Fruit fly (Drosophila melanogaster) whole organism, embryonic: Measurements from ENCODE around the gene mthl1.

Source experiments
- Antp ChIP-seq: fragments of 200-800 bp; sonication (Bioruptor generic); optimal IDR thresholded peaks from 3 replicates; lab custom pipeline; 2016; ENCODE audit warnings: missing biosample characterization, missing genetic modification characterization
- Blimp-1 ChIP-seq: fragments of 200-800 bp; sonication (Bioruptor generic); optimal IDR thresholded peaks from 3 replicates; lab custom pipeline; 2018; ENCODE audit warnings: missing biosample characterization, missing genetic modification characterization, mild to moderate bottlenecking, moderate library complexity, missing genetic modification reagents
- CG10654 ChIP-seq: fragments of 200-800 bp; sonication (Bioruptor generic); optimal IDR thresholded peaks from 2 replicates; lab custom pipeline; 2016; ENCODE audit warnings: missing biosample characterization, missing genetic modification characterization
- CG12299 ChIP-seq: fragments of 200-800 bp; sonication (Bioruptor generic); optimal IDR thresholded peaks from 2 replicates; lab custom pipeline; 2018; ENCODE audit warnings: missing biosample characterization, mild to moderate bottlenecking, missing genetic modification characterization
- CG12659 ChIP-seq: fragments of 200-800 bp; sonication (Bioruptor generic); optimal IDR thresholded peaks from 3 replicates; lab custom pipeline; 2017; ENCODE audit warnings: mild to moderate bottlenecking, missing biosample characterization, missing genetic modification reagents, missing genetic modification characterization
- CG14710 ChIP-seq: fragments of 200-800 bp; sonication (Bioruptor generic); optimal IDR thresholded peaks from 3 replicates; lab custom pipeline; 2019; ENCODE audit warnings: missing biosample characterization, mild to moderate bottlenecking, missing genetic modification characterization, moderate library complexity
- CG15514 ChIP-seq: fragments of 200-800 bp; sonication (Bioruptor generic); optimal IDR thresholded peaks from 3 replicates; lab custom pipeline; 2017; ENCODE audit warnings: missing biosample characterization, missing genetic modification characterization, mild to moderate bottlenecking, moderate library complexity, missing genetic modification reagents
- CG16863 ChIP-seq: fragments of 200-800 bp; sonication (Bioruptor generic); optimal IDR thresholded peaks from 3 replicates; lab custom pipeline; 2016; ENCODE audit warnings: missing biosample characterization, missing genetic modification characterization
- CG18599 ChIP-seq: fragments of 200-800 bp; sonication (Bioruptor generic); optimal IDR thresholded peaks from 3 replicates; lab custom pipeline; 2017; ENCODE audit warnings: missing biosample characterization, missing genetic modification characterization, mild to moderate bottlenecking, moderate library complexity, missing genetic modification reagents
- CG30403 ChIP-seq: fragments of 200-800 bp; sonication (Bioruptor generic); optimal IDR thresholded peaks from 3 replicates; lab custom pipeline; 2016; ENCODE audit warnings: missing biosample characterization, missing genetic modification characterization
- CG34376 ChIP-seq: fragments of 200-800 bp; sonication (Bioruptor generic); optimal IDR thresholded peaks from 2 replicates; lab custom pipeline; 2018; ENCODE audit warnings: missing biosample characterization, mild to moderate bottlenecking, missing genetic modification characterization
- CG4424 ChIP-seq: fragments of 200-800 bp; sonication (Bioruptor generic); optimal IDR thresholded peaks from 3 replicates; lab custom pipeline; 2016; ENCODE audit warnings: missing biosample characterization, missing genetic modification characterization
- CG4707 ChIP-seq: fragments of 200-800 bp; sonication (Bioruptor generic); optimal IDR thresholded peaks from 2 replicates; lab custom pipeline; 2018; ENCODE audit warnings: missing biosample characterization, mild to moderate bottlenecking, missing genetic modification characterization, moderate library complexity
- CG4730 ChIP-seq: fragments of 200-800 bp; sonication (Bioruptor generic); IDR thresholded peaks from 2 replicates; pipeline ENCODE4 v1.3.6; 2022; ENCODE audit warnings: missing biosample characterization, missing genetic modification characterization
- CG5245 ChIP-seq: fragments of 200-800 bp; sonication (Bioruptor generic); optimal IDR thresholded peaks from 3 replicates; lab custom pipeline; 2016; ENCODE audit warnings: missing biosample characterization, missing genetic modification characterization
- CG6854 ChIP-seq: fragments of 200-800 bp; sonication (Bioruptor generic); optimal IDR thresholded peaks from 3 replicates; lab custom pipeline; 2017; ENCODE audit warnings: missing biosample characterization, mild to moderate bottlenecking, missing genetic modification characterization
- CG7556 ChIP-seq: fragments of 200-800 bp; sonication (Bioruptor generic); optimal IDR thresholded peaks from 2 replicates; lab custom pipeline; 2017; ENCODE audit warnings: missing biosample characterization, mild to moderate bottlenecking, missing genetic modification characterization
- CG7786 ChIP-seq: fragments of 200-800 bp; sonication (Bioruptor generic); optimal IDR thresholded peaks from 2 replicates; lab custom pipeline; 2016; ENCODE audit warnings: missing biosample characterization, missing genetic modification characterization
- CG9437 ChIP-seq: fragments of 200-800 bp; sonication (Bioruptor generic); optimal IDR thresholded peaks from 2 replicates; lab custom pipeline; 2018; ENCODE audit warnings: missing biosample characterization, mild to moderate bottlenecking, missing genetic modification characterization
- CG9876 ChIP-seq: fragments of 200-800 bp; sonication (Bioruptor generic); optimal IDR thresholded peaks from 2 replicates; lab custom pipeline; 2016; ENCODE audit warnings: missing biosample characterization, missing genetic modification characterization
- CkIIα-i1 ChIP-seq: fragments of 200-800 bp; sonication (Bioruptor generic); IDR thresholded peaks from 2 replicates; pipeline ENCODE4 v1.3.6; 2022; ENCODE audit warnings: missing biosample characterization, missing genetic modification characterization
- D19B ChIP-seq: fragments of 200-800 bp; sonication (Bioruptor generic); optimal IDR thresholded peaks from 2 replicates; lab custom pipeline; 2017; ENCODE audit warnings: missing biosample characterization, mild to moderate bottlenecking, missing genetic modification characterization
- E2f2 ChIP-seq: fragments of 200-800 bp; sonication (Bioruptor generic); IDR thresholded peaks from 2 replicates; pipeline ENCODE4 v1.3.6; 2022; ENCODE audit warnings: missing biosample characterization, missing genetic modification characterization
- ERR ChIP-seq: fragments of 200-800 bp; sonication (Bioruptor generic); optimal IDR thresholded peaks from 2 replicates; lab custom pipeline; 2016; ENCODE audit warnings: missing biosample characterization, missing genetic modification characterization
- Fer1 ChIP-seq: fragments of 200-800 bp; sonication (Bioruptor generic); optimal IDR thresholded peaks from 2 replicates; lab custom pipeline; 2017; ENCODE audit warnings: missing biosample characterization, mild to moderate bottlenecking, missing genetic modification characterization
- HLH3B ChIP-seq: fragments of 200-800 bp; sonication (Bioruptor generic); IDR thresholded peaks from 2 replicates; pipeline ENCODE4 v1.3.6; 2022; ENCODE audit warnings: missing biosample characterization, missing genetic modification characterization
- Hey ChIP-seq: fragments of 200-800 bp; sonication (Bioruptor generic); optimal IDR thresholded peaks from 3 replicates; lab custom pipeline; 2018; ENCODE audit warnings: missing biosample characterization, mild to moderate bottlenecking, missing genetic modification characterization
- Lpt ChIP-seq: fragments of >200 bp; optimal IDR thresholded peaks from 2 replicates; lab custom pipeline; 2018; ENCODE audit warnings: missing biosample characterization, missing genetic modification characterization
- Med ChIP-seq: fragments of 200-800 bp; sonication (Bioruptor generic); peaks from one replicate; lab custom pipeline; 2016; ENCODE audit warnings: missing biosample characterization, missing genetic modification characterization, mild to moderate bottlenecking, inconsistent platforms, moderate library complexity
- Poxn ChIP-seq: fragments of 200-800 bp; sonication (Bioruptor generic); IDR thresholded peaks from 2 replicates; pipeline ENCODE4 v1.3.6; 2022; ENCODE audit warnings: missing biosample characterization, missing genetic modification characterization
- Sry-δ ChIP-seq: fragments of 200-800 bp; sonication (Bioruptor generic); optimal IDR thresholded peaks from 2 replicates; lab custom pipeline; 2016; ENCODE audit warnings: missing biosample characterization, missing genetic modification characterization
- Trl ChIP-seq, 3 experiments: fragments of >200 bp in 2 of 3; fragments of 200-800 bp in 1 of 3; sonication (Bioruptor generic) in 1 of 3; optimal IDR thresholded peaks; 2 replicates in 1 of 3; 3 replicates in 2 of 3; lab custom pipeline; 2016 to 2017; ENCODE audit warnings: missing biosample characterization in 1 of 3, missing genetic modification characterization in 1 of 3
- al ChIP-seq: fragments of 200-800 bp; sonication (Bioruptor generic); IDR thresholded peaks from 2 replicates; pipeline ENCODE4 v1.3.6; 2022; ENCODE audit warnings: missing biosample characterization, missing genetic modification characterization
- ara ChIP-seq: fragments of 200-800 bp; sonication (Bioruptor generic); IDR thresholded peaks from 2 replicates; pipeline ENCODE4 v1.3.6; 2022; ENCODE audit warnings: missing biosample characterization, missing genetic modification characterization
- bowl ChIP-seq: fragments of 200-800 bp; sonication (Bioruptor generic); IDR thresholded peaks from 2 replicates; pipeline ENCODE4 v1.3.6; 2022; ENCODE audit warnings: missing biosample characterization, missing genetic modification characterization
- bsh ChIP-seq, 2 experiments: fragments of 200-800 bp; sonication (Bioruptor generic); optimal IDR thresholded peaks; 2 replicates each; lab custom pipeline; 2017 to 2018; ENCODE audit warnings: mild to moderate bottlenecking in 2 of 2, missing biosample characterization in 2 of 2, missing genetic modification characterization in 2 of 2, moderate library complexity in 1 of 2
- chm ChIP-seq: fragments of 200-800 bp; sonication (Bioruptor generic); IDR thresholded peaks from 2 replicates; pipeline ENCODE4 v1.3.6; 2022; ENCODE audit warnings: missing biosample characterization, missing genetic modification characterization
- dm ChIP-seq: fragments of 200-800 bp; sonication (Bioruptor generic); optimal IDR thresholded peaks from 3 replicates; lab custom pipeline; 2016; ENCODE audit warnings: missing biosample characterization, missing genetic modification characterization
- en ChIP-seq: fragments of 200-800 bp; sonication (Bioruptor generic); optimal IDR thresholded peaks from 2 replicates; lab custom pipeline; 2016; ENCODE audit warnings: missing biosample characterization, missing genetic modification characterization
- gce ChIP-seq: fragments of 200-800 bp; sonication (Bioruptor generic); IDR thresholded peaks from 3 replicates; pipeline ENCODE4 v1.3.6; 2022; ENCODE audit warnings: missing biosample characterization, missing genetic modification characterization
- gem ChIP-seq: fragments of 200-800 bp; sonication (Bioruptor generic); optimal IDR thresholded peaks from 2 replicates; lab custom pipeline; 2019; ENCODE audit warnings: missing biosample characterization, mild to moderate bottlenecking, missing genetic modification characterization, moderate library complexity
- ind ChIP-seq: fragments of 200-800 bp; sonication (Bioruptor generic); optimal IDR thresholded peaks from 3 replicates; lab custom pipeline; 2016; ENCODE audit warnings: missing biosample characterization, missing genetic modification characterization
- nmo ChIP-seq: fragments of 200-800 bp; sonication (Bioruptor generic); optimal IDR thresholded peaks from 2 replicates; lab custom pipeline; 2018; ENCODE audit warnings: missing biosample characterization, mild to moderate bottlenecking, missing genetic modification characterization, moderate library complexity
- phol ChIP-seq: fragments of 200-800 bp; sonication (Bioruptor generic); optimal IDR thresholded peaks from 3 replicates; lab custom pipeline; 2018; ENCODE audit warnings: missing biosample characterization, mild to moderate bottlenecking, missing genetic modification characterization, moderate library complexity
- pita ChIP-seq: fragments of 200-800 bp; sonication (Bioruptor generic); optimal IDR thresholded peaks from 2 replicates; lab custom pipeline; 2017; ENCODE audit warnings: missing biosample characterization, mild to moderate bottlenecking, missing genetic modification characterization
- pros ChIP-seq: fragments of 200-800 bp; sonication (Bioruptor generic); optimal IDR thresholded peaks from 3 replicates; lab custom pipeline; 2019; ENCODE audit warnings: missing biosample characterization, mild to moderate bottlenecking, missing genetic modification characterization, moderate library complexity
- pum ChIP-seq: fragments of 200-800 bp; sonication (Bioruptor generic); optimal IDR thresholded peaks from 2 replicates; lab custom pipeline; 2016; ENCODE audit warnings: missing biosample characterization, missing genetic modification characterization
- sens ChIP-seq: fragments of 200-800 bp; sonication (Bioruptor generic); peaks from one replicate; lab custom pipeline; 2016; ENCODE audit warnings: missing biosample characterization, missing genetic modification characterization
- toy ChIP-seq: fragments of 200-800 bp; sonication (Bioruptor generic); IDR thresholded peaks from 2 replicates; pipeline ENCODE4 v1.3.6; 2022; ENCODE audit warnings: missing biosample characterization, missing genetic modification characterization
- yki ChIP-seq: fragments of >200 bp; optimal IDR thresholded peaks from 3 replicates; lab custom pipeline; 2018
- z ChIP-seq: fragments of 200-800 bp; sonication (Bioruptor generic); IDR thresholded peaks from 3 replicates; pipeline ENCODE4 v1.3.6; 2022; ENCODE audit warnings: missing biosample characterization, missing genetic modification characterization

Gene mthl1

DNA sequence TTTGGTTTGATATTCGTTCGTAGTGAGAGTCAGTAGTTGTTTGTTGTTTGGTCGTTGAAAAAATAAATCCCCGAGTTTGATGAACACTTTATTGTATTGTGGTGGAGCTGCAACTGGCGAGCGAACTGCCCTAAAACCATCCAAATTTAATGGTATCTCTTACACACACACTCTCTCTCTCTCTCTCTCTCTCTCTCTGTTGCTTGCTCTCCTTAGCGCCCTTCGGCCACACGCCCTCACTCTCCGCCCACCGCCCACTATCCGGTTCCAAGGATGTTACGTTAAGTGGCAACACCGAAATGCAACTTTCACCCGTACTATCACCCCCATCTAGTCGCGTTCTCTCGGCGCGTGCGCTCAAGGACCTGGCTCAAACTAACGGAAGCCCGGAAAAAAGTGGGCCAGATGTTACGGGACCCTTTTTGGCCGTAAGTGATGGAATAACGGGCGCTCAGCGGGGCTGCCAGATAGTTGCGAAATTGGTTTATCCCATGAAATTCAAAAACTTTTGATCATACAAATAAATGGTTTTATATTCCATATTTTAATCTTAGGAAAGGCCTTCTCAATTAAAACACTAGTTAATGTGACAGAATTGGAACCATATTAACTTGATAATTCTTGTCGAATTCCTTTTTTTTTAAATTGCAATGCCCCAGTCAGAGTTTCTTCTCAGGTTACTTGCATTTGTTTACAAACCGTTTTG, 46.8 kb downstream of the mthl1 start (continued):
- peak; percentile 33 for TF ChIP-seq Fer1 (GFP tag; lab: Kevin White, UChicago)
- TF ChIP-seq Antp (GFP tag; lab: Kevin White, UChicago): no peak
- no peak for TF ChIP-seq pita (GFP tag; lab: Kevin White, UChicago)
- TF ChIP-seq CkIIα-i1 (GFP tag; lab: Robert Waterston, UW): no peak
- peak; percentile 16 for TF ChIP-seq CG30403 (GFP tag; lab: Kevin White, UChicago)
- TF ChIP-seq gce (GFP tag; lab: Robert Waterston, UW): no peak
- peak; percentile 15 for TF ChIP-seq CG9437
- TF ChIP-seq Blimp-1 (GFP tag; lab: Kevin White, UChicago): no peak
- peak; percentile 78 for TF ChIP-seq sens
- no peak for TF ChIP-seq yki (lab: Kevin White, UChicago)
- no peak for TF ChIP-seq al (GFP tag; lab: Robert Waterston, UW)
- peak; percentile 3 for TF ChIP-seq CG7556 (GFP tag; lab: Kevin White, UChicago)
- no peak for TF ChIP-seq ara (GFP tag; lab: Robert Waterston, UW)
- no peak for TF ChIP-seq en (GFP tag; lab: Kevin White, UChicago)
- TF ChIP-seq gem (tag; lab: Kevin White, UChicago): peak; percentile 7
- no peak for TF ChIP-seq pum (GFP tag; lab: Kevin White, UChicago)
- no peak for TF ChIP-seq chm (GFP tag; lab: Robert Waterston, UW)
- no peak for TF ChIP-seq CG10654 (GFP tag; lab: Kevin White, UChicago)
- no peak for TF ChIP-seq CG4424 (GFP tag; lab: Kevin White, UChicago)
- TF ChIP-seq CG18599 (GFP tag; lab: Kevin White, UChicago): peak; percentile 38
- no peak for TF ChIP-seq Lpt (GFP tag; lab: Kevin White, UChicago)
- TF ChIP-seq CG16863 (GFP tag; lab: Kevin White, UChicago): no peak
- no peak for TF ChIP-seq CG4730 (GFP tag; lab: Robert Waterston, UW)
- TF ChIP-seq HLH3B: no peak
- peak; percentile 15 for TF ChIP-seq Sry-δ (GFP tag; lab: Kevin White, UChicago)
- peak; percentile 24 for TF ChIP-seq nmo (GFP tag; lab: Kevin White, UChicago)
- no peak for TF ChIP-seq CG5245 (GFP tag; lab: Kevin White, UChicago)
- peak; percentile 36 for TF ChIP-seq Med (GFP tag; lab: Kevin White, UChicago)
- peak; percentile 24 for TF ChIP-seq CG15514
- no peak for TF ChIP-seq CG9876 (GFP tag; lab: Kevin White, UChicago)
- no peak for TF ChIP-seq CG4707 (GFP tag; lab: Kevin White, UChicago)
- TF ChIP-seq CG12659 (GFP tag; lab: Kevin White, UChicago): peak; percentile 2
- TF ChIP-seq bsh (GFP tag; optimal IDR thresholded peaks at IDR 0.05; lab: Kevin White, UChicago): no peak
- TF ChIP-seq phol (tag; lab: Kevin White, UChicago): peak; percentile 20
- TF ChIP-seq Trl (optimal IDR thresholded peaks at IDR 0.05; lab: Kevin White, UChicago): peak; percentile 56 to 79
- no peak for TF ChIP-seq Trl (GFP tag; optimal IDR thresholded peaks at IDR 0.05; lab: Kevin White, UChicago)

DNA sequence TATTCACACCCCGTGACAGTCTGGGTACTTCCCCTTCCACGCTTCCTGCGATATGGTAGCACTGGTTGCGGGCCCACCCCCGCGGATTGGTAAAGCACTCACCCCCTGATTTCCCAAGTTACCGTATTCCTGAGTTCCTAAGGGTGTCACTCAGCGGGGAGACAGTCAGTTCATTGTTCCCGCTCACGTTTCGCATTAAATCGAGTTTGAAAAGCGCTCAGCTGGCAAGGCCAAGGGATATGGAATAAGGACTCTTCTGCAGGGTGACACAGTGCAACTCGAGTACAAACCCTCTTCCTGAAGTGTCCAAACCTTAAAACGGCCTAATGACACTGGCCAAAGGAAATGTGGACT, 47.3 kb downstream of the mthl1 start:
- TF ChIP-seq D19B (GFP tag; lab: Kevin White, UChicago) (no peak), pros (peak; percentile 74), CG34376 (GFP tag; lab: Kevin White, UChicago) (no peak), CG14710 (tag; lab: Kevin White, UChicago) (peak; percentile 32), toy (GFP tag; lab: Robert Waterston, UW) (no peak), CG6854 (GFP tag; lab: Kevin White, UChicago) (no peak), Poxn (GFP tag; lab: Robert Waterston, UW) (no peak), ind (GFP tag; lab: Kevin White, UChicago) (no peak), dm (GFP tag; lab: Kevin White, UChicago) (no peak), Med (GFP tag; lab: Kevin White, UChicago) (peak; percentile 31), bowl (no peak), gem (tag; lab: Kevin White, UChicago) (no peak), Hey (tag; lab: Kevin White, UChicago) (no peak), CG7786 (GFP tag; lab: Kevin White, UChicago) (no peak), ERR (GFP tag; lab: Kevin White, UChicago) (no peak), CG12299 (tag; lab: Kevin White, UChicago) (no peak), E2f2 (0 out of 2 replicates have a peak, but pooled peaks have one; percentile 9), z (GFP tag; lab: Robert Waterston, UW) (peak; percentile 60; the same call in 2 of the 3 replicates)
